Worm (Caenorhabditis elegans): ENCODE data around the gene pos-1.

The pos-1 gene

ce11 chrV:8454995-8455446 lies 41.1 kb downstream of the pos-1 start, which contains the start of gene T23B12.11 (continued):
- TF ChIP-seq nhr-27 (tag; optimal IDR thresholded peaks at IDR 0.05) (no peak), pha-4 (tag; optimal IDR thresholded peaks at IDR 0.05) (no peak), ets-4 (GFP tag; optimal IDR thresholded peaks at IDR 0.05) (no peak), rpc-1 (optimal IDR thresholded peaks at IDR 0.05) (no peak), rpc-1 (tag; optimal IDR thresholded peaks at IDR 0.05) (no peak), cebp-2 (GFP tag; IDR thresholded peaks at IDR 0.05) (no peak)

- TF ChIP-seq rpc-1 (optimal IDR thresholded peaks at IDR 0.05), result no peak
- no peak for TF ChIP-seq rpc-1 (tag; optimal IDR thresholded peaks at IDR 0.05)
- TF ChIP-seq F10E7.11 (tag; optimal IDR thresholded peaks at IDR 0.05), result no peak
- no peak for TF ChIP-seq madf-8 (GFP tag; conservative IDR thresholded peaks at IDR 0.05)
- no peak for TF ChIP-seq hmg-1.2 (GFP tag; IDR thresholded peaks at IDR 0.05)
- peak; percentile 5; the same call in 1 of the 2 replicates for TF ChIP-seq dox-1 (GFP tag; IDR thresholded peaks at IDR 0.05)
- TF ChIP-seq aptf-2 (GFP tag; conservative IDR thresholded peaks at IDR 0.05), result no peak
- no peak for TF ChIP-seq attf-6 (GFP tag; IDR thresholded peaks at IDR 0.05)
- no peak for TF ChIP-seq F37B4.10 (GFP tag; IDR thresholded peaks at IDR 0.05)
- TF ChIP-seq Y56A3A.18 (GFP tag; IDR thresholded peaks at IDR 0.05), result no peak
- TF ChIP-seq attf-5 (GFP tag; optimal IDR thresholded peaks at IDR 0.05), result no peak
- TF ChIP-seq ceh-100 (GFP tag; IDR thresholded peaks at IDR 0.05), result no peak
- 0 out of 2 replicates have a peak, but pooled peaks have one; percentile 5 for TF ChIP-seq madf-6 (GFP tag; IDR thresholded peaks at IDR 0.05)
- TF ChIP-seq ztf-26 (tag; optimal IDR thresholded peaks at IDR 0.05), result no peak
- TF ChIP-seq B0261.1 (tag; optimal IDR thresholded peaks at IDR 0.05), result no peak
- peak; percentile 4 for TF ChIP-seq tbp1 (GFP tag; optimal IDR thresholded peaks at IDR 0.05)
- TF ChIP-seq lin-40 (tag; optimal IDR thresholded peaks at IDR 0.05), result no peak
- TF ChIP-seq nfyb-1 (GFP tag; IDR thresholded peaks at IDR 0.05), result no peak
- no peak for TF ChIP-seq snpc-1.1 (tag; optimal IDR thresholded peaks at IDR 0.05; ENCODE audit: insufficient read depth)
- no peak for TF ChIP-seq ztf-6 (GFP tag; IDR thresholded peaks at IDR 0.05)
- peak; percentile 5 for TF ChIP-seq ets-4 (GFP tag; optimal IDR thresholded peaks at IDR 0.05)
- TF ChIP-seq nhr-80 (tag; optimal IDR thresholded peaks at IDR 0.05), result peak; percentile 83
- TF ChIP-seq T07F8.4 (tag; optimal IDR thresholded peaks at IDR 0.05), result no peak
- no peak for TF ChIP-seq nhr-27 (tag; optimal IDR thresholded peaks at IDR 0.05)
- no peak for TF ChIP-seq him-1 (tag; optimal IDR thresholded peaks at IDR 0.05)
These were observed 46.4 kb downstream of the pos-1 start, which contains the start of gene T23B12.6 for ce11 chrV:8460306-8460705. T23B12.6 (minus strand) TSS chrV:8460419.

ce11 chrV:8460800-8461199 lies 46.9 kb downstream of the pos-1 start:
- no peak for TF ChIP-seq ceh-27 (GFP tag; optimal IDR thresholded peaks at IDR 0.05)
- TF ChIP-seq sdz-38 (tag; optimal IDR thresholded peaks at IDR 0.05), result no peak
- TF ChIP-seq attf-3 (GFP tag; conservative IDR thresholded peaks at IDR 0.05), result 0 out of 2 replicates have a peak, but pooled peaks have one; percentile 13
- TF ChIP-seq snpc-4 (GFP tag; optimal IDR thresholded peaks at IDR 0.05), result peak; percentile 49
- TF ChIP-seq snpc-4 (tag; optimal IDR thresholded peaks at IDR 0.05), result peak in 1 of 4 experiments; percentile 51
- peak; percentile 10; the same call in 1 of the 2 replicates for TF ChIP-seq mcd-1 (GFP tag; IDR thresholded peaks at IDR 0.05)
- peak; percentile 54; the same call in 1 of the 2 replicates for TF ChIP-seq hmg-1.2 (GFP tag; IDR thresholded peaks at IDR 0.05)
- no peak for TF ChIP-seq lag-1 (GFP tag; IDR thresholded peaks at IDR 0.05)
- peak; percentile 25; the same call in 1 of the 2 replicates for TF ChIP-seq madf-6 (GFP tag; IDR thresholded peaks at IDR 0.05)
- no peak for TF ChIP-seq mxl-1 (tag; optimal IDR thresholded peaks at IDR 0.05)

ce11 chrV:8462074-8462473 lies 48.2 kb downstream of the pos-1 start, which contains the start of the genes dnj-22 and natc-1:
dnj-22 (minus strand) TSS chrV:8462120.
natc-1 (plus strand) TSS chrV:8462359.
- no peak for TF ChIP-seq egl-44 (GFP tag; IDR thresholded peaks at IDR 0.05)
- TF ChIP-seq ets-4 (GFP tag; optimal IDR thresholded peaks at IDR 0.05), result no peak
- no peak for TF ChIP-seq ceh-91 (GFP tag; IDR thresholded peaks at IDR 0.05)
- no peak for TF ChIP-seq B0261.1 (tag; optimal IDR thresholded peaks at IDR 0.05)
- TF ChIP-seq B0035.1 (tag; optimal IDR thresholded peaks at IDR 0.05), result no peak
- no peak for TF ChIP-seq C06A6.2 (GFP tag; conservative IDR thresholded peaks at IDR 0.05)
- TF ChIP-seq snpc-1.3 (tag; optimal IDR thresholded peaks at IDR 0.05; ENCODE audit: insufficient read depth), result peak; percentile 29
- TF ChIP-seq hlh-26 (GFP tag; conservative IDR thresholded peaks at IDR 0.05), result no peak
- no peak for TF ChIP-seq zim-3 (tag; optimal IDR thresholded peaks at IDR 0.05)
- no peak for TF ChIP-seq Y53G8AR.9 (GFP tag; conservative IDR thresholded peaks at IDR 0.05)
- TF ChIP-seq pha-4 (tag; optimal IDR thresholded peaks at IDR 0.05), result peak; percentile 17
- no peak for TF ChIP-seq F39B2.1 (GFP tag; IDR thresholded peaks at IDR 0.05)
- TF ChIP-seq Y56A3A.18 (GFP tag; IDR thresholded peaks at IDR 0.05), result no peak
- no peak for TF ChIP-seq ztf-28 (GFP tag; IDR thresholded peaks at IDR 0.05)

All from whole organism, young adult.